Worm (Caenorhabditis elegans) whole organism, L2 larva: ENCODE results near the gene M18.3.

ENCODE experiments used
- lin-13 ChIP-seq: fragments of 150-350 bp; optimal IDR thresholded peaks from 2 replicates; lab custom pipeline; 2014; ENCODE audit warnings: missing biosample characterization, missing genetic modification reagents, missing genetic modification characterization
- lin-39 ChIP-seq: fragments of 150-350 bp; optimal IDR thresholded peaks from 2 replicates; lab custom pipeline; 2014; ENCODE audit warnings: missing biosample characterization, missing genetic modification reagents, missing genetic modification characterization
- nhr-77 ChIP-seq: fragments of 150-350 bp; optimal IDR thresholded peaks from 2 replicates; lab custom pipeline; 2014; ENCODE audit warnings: missing biosample characterization, missing genetic modification characterization

DNA sequence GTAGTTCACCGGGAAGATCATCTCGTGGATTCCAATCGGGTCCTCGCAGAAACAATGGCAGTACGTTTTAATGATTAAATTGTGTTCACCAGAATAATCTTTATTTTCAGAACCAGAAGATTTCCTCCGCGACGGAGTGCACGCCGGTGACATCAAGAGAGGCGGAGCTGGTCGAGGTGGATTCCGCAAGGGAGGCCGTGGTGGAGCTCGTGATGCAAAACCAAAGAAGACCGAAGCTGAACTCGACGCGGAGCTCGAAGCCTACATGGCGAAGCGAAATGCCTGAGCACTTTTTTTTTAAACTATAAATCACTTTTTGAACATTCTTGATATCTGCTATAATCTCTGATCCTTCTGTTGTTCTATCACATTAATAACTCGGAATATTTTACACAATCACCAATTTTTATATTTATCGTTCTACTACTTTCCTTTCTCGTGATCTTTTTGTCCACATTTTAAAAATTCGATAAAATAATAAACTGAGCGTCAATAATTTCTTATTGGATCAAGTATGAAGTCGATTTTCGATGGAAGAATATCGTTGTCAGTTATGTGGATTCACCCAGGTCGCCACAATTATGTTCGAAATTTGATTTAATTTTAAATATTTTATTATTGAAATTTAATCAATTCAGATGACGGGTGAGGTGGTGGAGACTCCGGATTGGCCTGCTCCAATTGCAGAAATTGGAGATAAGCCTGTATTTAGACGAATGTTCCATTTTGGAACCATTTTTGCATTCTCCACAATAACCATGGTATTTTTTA is 18.8 kb downstream of the M18.3 start, which contains the start of gene dhhc-6:
- TF ChIP-seq lin-13 (no peak), lin-39 (tag; lab: Kevin White, UChicago) (no peak), nhr-77 (no peak)
